Worm (Caenorhabditis elegans): Measurements from ENCODE around the gene idpb-1.

idpb-1 gene

ce11 chrII:5093945-5094344, 7.8 kb upstream of the idpb-1 start, which contains the start of gene C04G6.13:
C04G6.13 (plus strand) TSS chrII:5094245.
- TF ChIP-seq lsy-12 (tag; optimal IDR thresholded peaks at IDR 0.05) (no peak), elt-2 (tag; optimal IDR thresholded peaks at IDR 0.05) (no peak), snpc-4 (tag; optimal IDR thresholded peaks at IDR 0.05) (no peak), pqm-1 (tag; optimal IDR thresholded peaks at IDR 0.05) (no peak), nhr-23 (tag; optimal IDR thresholded peaks at IDR 0.05) (no peak), mml-1 (tag; optimal IDR thresholded peaks at IDR 0.05) (no peak), nhr-76 (tag; optimal IDR thresholded peaks at IDR 0.05) (no peak), pha-4 (tag; optimal IDR thresholded peaks at IDR 0.05) (no peak), nhr-43 (tag; optimal IDR thresholded peaks at IDR 0.05; ENCODE audit: poor library complexity, severe bottlenecking) (no peak), R02D3.7 (tag; optimal IDR thresholded peaks at IDR 0.05) (no peak), nhr-67 (tag; optimal IDR thresholded peaks at IDR 0.05) (no peak), elt-3 (tag; optimal IDR thresholded peaks at IDR 0.05) (no peak), ztf-11 (tag; optimal IDR thresholded peaks at IDR 0.05) (no peak), lin-39 (tag; optimal IDR thresholded peaks at IDR 0.05) (no peak), tbx-2 (tag; optimal IDR thresholded peaks at IDR 0.05) (no peak), aly-2 (tag; optimal IDR thresholded peaks at IDR 0.05) (no peak)

DNA sequence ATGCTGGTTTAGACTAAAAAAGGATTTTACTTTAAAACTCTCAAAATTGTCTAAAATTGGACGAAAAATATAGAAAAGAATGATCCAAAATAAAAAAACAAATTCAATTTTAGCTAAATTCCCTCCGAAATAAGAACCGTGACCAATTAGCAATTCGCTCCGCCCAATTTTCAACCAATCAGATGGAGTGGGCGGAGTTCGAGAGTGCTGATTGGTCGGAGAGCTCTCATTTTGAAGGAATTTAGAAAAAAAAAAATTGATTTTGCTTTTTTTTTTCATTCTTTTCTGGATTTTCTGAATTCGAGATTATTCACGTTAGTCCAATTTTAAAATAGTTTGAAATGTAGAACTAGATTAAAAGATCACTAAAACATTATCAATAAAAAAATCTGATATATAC, 2.8 kb upstream of the idpb-1 start:
- TF ChIP-seq daf-12 (tag; optimal IDR thresholded peaks at IDR 0.05) (no peak), nfya-1 (tag; optimal IDR thresholded peaks at IDR 0.05; ENCODE audit: insufficient read depth) (peak; percentile 86)

DNA sequence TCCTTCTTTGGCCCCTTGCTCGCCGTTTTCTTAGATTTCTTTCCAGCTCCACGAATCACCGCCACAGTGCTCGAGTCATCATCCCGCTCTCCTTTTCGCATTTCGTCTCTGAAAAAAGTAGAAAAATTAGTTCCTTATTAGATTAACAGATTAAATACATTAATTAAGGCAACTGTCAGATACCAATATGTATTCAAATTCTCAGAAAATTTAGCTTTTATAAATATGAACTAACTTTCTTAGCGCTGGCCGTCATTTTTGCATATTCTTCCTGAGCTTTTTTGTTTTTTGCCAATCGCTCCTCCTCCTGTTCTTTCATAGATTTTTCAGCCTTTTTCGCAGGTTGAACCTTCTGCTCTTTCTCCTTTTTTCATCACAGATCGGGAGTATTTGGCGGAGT, 2.1 kb upstream of the idpb-1 start, which contains the start of gene C04G6.6:
Gene C04G6.6, minus strand, starts transcription at position 101 of the 400 bp plus-strand sequence.
- no peak for TF ChIP-seq nfya-1 (tag; optimal IDR thresholded peaks at IDR 0.05; ENCODE audit: insufficient read depth)
- no peak for TF ChIP-seq nhr-43 (tag; optimal IDR thresholded peaks at IDR 0.05; ENCODE audit: poor library complexity, severe bottlenecking)
- no peak for TF ChIP-seq nhr-76 (tag; optimal IDR thresholded peaks at IDR 0.05)
- TF ChIP-seq pqm-1 (tag; optimal IDR thresholded peaks at IDR 0.05), result no peak
- no peak for TF ChIP-seq elt-2 (tag; optimal IDR thresholded peaks at IDR 0.05)
- no peak for TF ChIP-seq sea-2 (GFP tag; optimal IDR thresholded peaks at IDR 0.05)

ce11 chrII:5103189-5103588, 1.4 kb downstream of the idpb-1 start:
- no peak for TF ChIP-seq aly-2 (tag; optimal IDR thresholded peaks at IDR 0.05)
- TF ChIP-seq ceh-16 (tag; optimal IDR thresholded peaks at IDR 0.05), result no peak
- no peak for TF ChIP-seq ama-1 (optimal IDR thresholded peaks at IDR 0.05)
- TF ChIP-seq nhr-23 (tag; optimal IDR thresholded peaks at IDR 0.05), result no peak
- peak; percentile 88 for TF ChIP-seq elt-1 (tag; optimal IDR thresholded peaks at IDR 0.05)
- no peak for TF ChIP-seq R02D3.7 (tag; optimal IDR thresholded peaks at IDR 0.05)
- no peak for TF ChIP-seq nhr-43 (tag; optimal IDR thresholded peaks at IDR 0.05; ENCODE audit: poor library complexity, severe bottlenecking)
- no peak for TF ChIP-seq egl-5 (tag; optimal IDR thresholded peaks at IDR 0.05)
- no peak for TF ChIP-seq unc-62 (GFP tag; optimal IDR thresholded peaks at IDR 0.05)
- TF ChIP-seq nhr-25 (tag; optimal IDR thresholded peaks at IDR 0.05), result peak; percentile 3
- TF ChIP-seq zag-1 (tag; optimal IDR thresholded peaks at IDR 0.05), result no peak
- no peak for TF ChIP-seq fos-1 (tag; optimal IDR thresholded peaks at IDR 0.05)
- no peak for TF ChIP-seq snpc-4 (tag; optimal IDR thresholded peaks at IDR 0.05)
- TF ChIP-seq elt-3 (tag; optimal IDR thresholded peaks at IDR 0.05), result no peak

- TF ChIP-seq elt-2 (tag; optimal IDR thresholded peaks at IDR 0.05) (peak; percentile 99), jun-1 (tag; optimal IDR thresholded peaks at IDR 0.05) (peak; percentile 33), pqm-1 (tag; optimal IDR thresholded peaks at IDR 0.05) (peak; percentile 42), skn-1 (tag; optimal IDR thresholded peaks at IDR 0.05) (no peak), ztf-4 (tag; optimal IDR thresholded peaks at IDR 0.05) (no peak), pha-4 (tag; optimal IDR thresholded peaks at IDR 0.05) (peak; percentile 27), ZK546.5 (tag; optimal IDR thresholded peaks at IDR 0.05) (no peak), nhr-77 (tag; optimal IDR thresholded peaks at IDR 0.05) (no peak), fos-1 (tag; optimal IDR thresholded peaks at IDR 0.05) (no peak)
Observed at ce11 chrII:5103784-5104457, 2.1 kb downstream of the idpb-1 start, which contains the start of the genes C04G6.11 and mpk-2. C04G6.11 (minus strand) TSS chrII:5103834. mpk-2 (plus strand) TSS chrII:5104118.

Measured in whole organism, L3 larva.